Worm (Caenorhabditis elegans) whole organism, L2 larva: ENCODE data around the gene clec-240.

Source experiments
- ama-1 ChIP-seq: fragments of 150-350 bp; optimal IDR thresholded peaks from 2 replicates; lab custom pipeline; 2018; ENCODE audit warnings: inconsistent platforms
- egl-27 ChIP-seq: sonication (generic microtip); optimal IDR thresholded peaks from 3 replicates; lab custom pipeline; 2017; ENCODE audit warnings: missing biosample characterization, missing genetic modification reagents, missing genetic modification characterization
- fos-1 ChIP-seq: fragments of 150-350 bp; optimal IDR thresholded peaks from 2 replicates; lab custom pipeline; 2014; ENCODE audit warnings: missing biosample characterization, missing genetic modification characterization
- gmeb-1 ChIP-seq: fragments of 150-350 bp; optimal IDR thresholded peaks from 2 replicates; lab custom pipeline; 2014; ENCODE audit warnings: missing biosample characterization, missing genetic modification characterization
- mab-5 ChIP-seq: fragments of 150-350 bp; optimal IDR thresholded peaks from 2 replicates; lab custom pipeline; 2014; ENCODE audit warnings: missing biosample characterization, missing genetic modification characterization
- nhr-129 ChIP-seq: fragments of 150-350 bp; optimal IDR thresholded peaks from 2 replicates; lab custom pipeline; 2014; ENCODE audit warnings: missing biosample characterization, missing genetic modification characterization
- nhr-25 ChIP-seq: fragments of 150-350 bp; sonication (generic microtip); optimal IDR thresholded peaks from 3 replicates; lab custom pipeline; 2014; ENCODE audit warnings: missing biosample characterization, missing genetic modification characterization
- peb-1 ChIP-seq: fragments of 150-350 bp; optimal IDR thresholded peaks from 2 replicates; lab custom pipeline; 2014; ENCODE audit warnings: missing biosample characterization, missing genetic modification characterization
- snpc-4 ChIP-seq: fragments of 150-350 bp; optimal IDR thresholded peaks from 2 replicates; lab custom pipeline; 2014; ENCODE audit warnings: missing biosample characterization, missing genetic modification characterization
- unc-39 ChIP-seq: fragments of 150-350 bp; optimal IDR thresholded peaks from 2 replicates; lab custom pipeline; 2014; ENCODE audit warnings: missing biosample characterization, missing genetic modification characterization
- unc-55 ChIP-seq: fragments of 150-350 bp; sonication (generic microtip); optimal IDR thresholded peaks from 3 replicates; lab custom pipeline; 2014; ENCODE audit warnings: missing biosample characterization, missing genetic modification reagents, missing genetic modification characterization

ce11 chrV:16980368-16980767, 29.4 kb upstream of the clec-240 start, which contains the start of gene srz-54:
- TF ChIP-seq egl-27 (no peak), mab-5 (tag; lab: Kevin White, UChicago) (no peak), unc-39 (tag; lab: Kevin White, UChicago) (no peak), fos-1 (tag; lab: Kevin White, UChicago) (no peak), nhr-25 (no peak), snpc-4 (tag; lab: Kevin White, UChicago) (no peak), gmeb-1 (tag; lab: Kevin White, UChicago) (no peak), nhr-129 (tag; lab: Kevin White, UChicago) (no peak), peb-1 (tag; lab: Kevin White, UChicago) (no peak), unc-55 (no peak), ama-1 (lab: Kevin White, UChicago) (no peak)
